Fruit fly (Drosophila melanogaster) whole organism: ENCODE data around the gene CG9727.

Source experiments
- EcR ChIP-seq, 2 experiments: fragments of >200 bp; optimal IDR thresholded peaks; 2 replicates each; lab custom pipeline; 2017; ENCODE audit warnings: missing biosample characterization in 2 of 2, missing genetic modification characterization in 2 of 2, missing genetic modification reagents in 2 of 2
- psq ChIP-seq: fragments of >200 bp; optimal IDR thresholded peaks from 2 replicates; lab custom pipeline; 2017

DNA sequence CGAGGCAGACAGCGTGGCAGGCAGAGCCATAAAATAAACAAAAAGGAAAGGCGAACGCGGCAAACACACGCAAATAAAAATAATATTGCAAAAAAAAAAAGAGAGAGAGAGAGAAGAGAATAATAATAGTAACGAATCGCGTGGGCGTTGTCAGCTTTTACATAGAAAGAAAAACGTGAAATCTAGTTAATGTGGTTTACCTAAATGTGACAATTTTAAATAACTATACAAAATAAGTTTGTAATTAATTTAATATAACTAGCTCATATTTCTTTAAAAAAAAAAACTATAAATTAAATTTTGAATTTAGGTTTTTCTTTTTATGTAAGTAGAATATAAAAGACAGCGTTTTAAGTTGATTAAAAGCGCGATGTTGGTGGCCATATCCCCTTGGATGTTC, 22.6 kb downstream of the CG9727 start:
- TF ChIP-seq EcR (GFP tag; optimal IDR thresholded peaks at IDR 0.05; lab: Kevin White, UChicago): no peak
- TF ChIP-seq psq (lab: Kevin White, UChicago): no peak
